Worm (Caenorhabditis elegans) whole organism, L4 larva: ENCODE results near the gene tost-1.

Source experiments
- F26F4.8 ChIP-seq: fragments of 200-800 bp; sonication (Bioruptor generic); conservative IDR thresholded peaks from 2 replicates; pipeline ENCODE4 v1.3.6; 2022; ENCODE audit warnings: missing genetic modification characterization, missing compliant biosample characterization
- aly-2 ChIP-seq: sonication (generic microtip); optimal IDR thresholded peaks from 2 replicates; lab custom pipeline; 2018; ENCODE audit warnings: missing biosample characterization, missing genetic modification characterization
- ama-1 ChIP-seq: fragments of 150-350 bp; optimal IDR thresholded peaks from 2 replicates; lab custom pipeline; 2014; ENCODE audit warnings: inconsistent platforms, mixed read lengths
- daf-19 ChIP-seq: fragments of 200-800 bp; sonication (Bioruptor generic); conservative IDR thresholded peaks from 2 replicates; pipeline ENCODE4 v1.3.6; 2022; ENCODE audit warnings: missing genetic modification characterization, missing compliant biosample characterization
- dpl-1 ChIP-seq: fragments of 150-350 bp; optimal IDR thresholded peaks from 2 replicates; lab custom pipeline; 2014; ENCODE audit warnings: missing biosample characterization, missing genetic modification reagents, missing genetic modification characterization
- jun-1 ChIP-seq: fragments of 150-350 bp; optimal IDR thresholded peaks from 2 replicates; lab custom pipeline; 2014; ENCODE audit warnings: missing biosample characterization, missing genetic modification reagents, missing genetic modification characterization
- lir-3 ChIP-seq: sonication (generic microtip); optimal IDR thresholded peaks from 2 replicates; lab custom pipeline; 2016; ENCODE audit warnings: mild to moderate bottlenecking, missing genetic modification characterization, missing compliant biosample characterization
- lsy-2 ChIP-seq, 2 experiments: fragments of 150-350 bp in 1 of 2; sonication (generic microtip) in 1 of 2; optimal IDR thresholded peaks; 2 replicates each; lab custom pipeline; 2014 to 2017; ENCODE audit warnings: missing biosample characterization in 2 of 2, missing genetic modification characterization in 2 of 2
- nhr-48 ChIP-seq: sonication (generic microtip); optimal IDR thresholded peaks from 2 replicates; lab custom pipeline; 2016; ENCODE audit warnings: mild to moderate bottlenecking, missing genetic modification characterization, missing compliant biosample characterization
- nhr-77 ChIP-seq: fragments of 150-350 bp; optimal IDR thresholded peaks from 2 replicates; lab custom pipeline; 2014; ENCODE audit warnings: missing biosample characterization, missing genetic modification characterization
- pqm-1 ChIP-seq: sonication (generic microtip); optimal IDR thresholded peaks from 2 replicates; lab custom pipeline; 2017; ENCODE audit warnings: missing biosample characterization, missing genetic modification characterization
- snpc-4 ChIP-seq: fragments of 150-350 bp; optimal IDR thresholded peaks from 2 replicates; lab custom pipeline; 2014; ENCODE audit warnings: missing biosample characterization, missing genetic modification characterization
- ztf-11 ChIP-seq: fragments of 150-350 bp; optimal IDR thresholded peaks from 2 replicates; lab custom pipeline; 2014; ENCODE audit warnings: missing biosample characterization, missing genetic modification characterization

DNA sequence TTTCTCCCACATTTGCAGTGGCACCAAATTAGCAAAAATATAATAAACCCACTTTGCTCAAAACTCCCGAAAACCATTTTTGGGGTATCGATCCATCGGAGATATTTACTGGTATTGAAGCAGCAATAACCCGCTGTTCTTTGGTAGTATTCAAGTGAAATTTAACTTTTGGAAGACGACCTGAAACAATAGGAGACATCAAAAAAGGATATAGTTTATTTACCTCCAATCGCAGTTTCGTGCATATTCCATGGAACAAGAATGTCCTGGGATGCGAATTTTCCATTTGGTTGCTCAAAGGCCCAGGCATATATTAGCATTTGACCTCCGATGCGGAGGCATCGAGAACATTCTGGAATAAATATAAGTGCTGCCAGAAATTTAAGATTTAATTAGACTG, 4.7 kb downstream of the tost-1 start:
- TF ChIP-seq lsy-2 (tag; optimal IDR thresholded peaks at IDR 0.05; lab: Kevin White, UChicago) (no peak), nhr-48 (no peak), ama-1 (no peak), F26F4.8 (GFP tag; lab: Robert Waterston, UW) (no peak), lir-3 (tag; lab: Kevin White, UChicago) (no peak), pqm-1 (tag; lab: Kevin White, UChicago) (no peak), dpl-1 (no peak), nhr-77 (tag; lab: Kevin White, UChicago) (no peak), aly-2 (tag; lab: Kevin White, UChicago) (no peak), ztf-11 (tag; lab: Kevin White, UChicago) (no peak), jun-1 (tag; lab: Kevin White, UChicago) (no peak), daf-19 (GFP tag; lab: Robert Waterston, UW) (no peak), snpc-4 (no peak)
